Worm (Caenorhabditis elegans) whole organism, L4 larva: ENCODE results near the gene unc-42.
A peak's percentile ranks its signal among the peaks of the same experiment; 100 is the strongest.

Experiments
- F26F4.8 ChIP-seq: fragments of 200-800 bp; sonication (Bioruptor generic); conservative IDR thresholded peaks from 2 replicates; pipeline ENCODE4 v1.3.6; 2022; ENCODE audit warnings: missing genetic modification characterization, missing compliant biosample characterization
- F44E2.7 ChIP-seq: fragments of 200-800 bp; sonication (Bioruptor generic); IDR thresholded peaks from 2 replicates; pipeline ENCODE4 v2.1.2; 2022; ENCODE audit warnings: missing genetic modification characterization, missing compliant biosample characterization
- R02D3.7 ChIP-seq: fragments of 150-350 bp; sonication (generic microtip); optimal IDR thresholded peaks from 3 replicates; lab custom pipeline; 2014; ENCODE audit warnings: missing biosample characterization, missing genetic modification characterization
- Y105C5A.15 ChIP-seq: fragments of 200-800 bp; sonication (Bioruptor generic); IDR thresholded peaks from 2 replicates; pipeline ENCODE4 v1.3.6; 2022; ENCODE audit warnings: missing genetic modification characterization, missing compliant biosample characterization
- ZK337.2 ChIP-seq: fragments of 200-800 bp; sonication (Bioruptor generic); IDR thresholded peaks from 2 replicates; pipeline ENCODE4 v1.3.6; 2022; ENCODE audit warnings: missing genetic modification reagents, missing genetic modification characterization, missing compliant biosample characterization
- ZK546.5 ChIP-seq, 2 experiments: sonication (generic microtip); optimal IDR thresholded peaks; 2 replicates each; lab custom pipeline; 2017; ENCODE audit warnings: missing biosample characterization in 2 of 2, missing genetic modification characterization in 2 of 2
- aly-2 ChIP-seq: sonication (generic microtip); optimal IDR thresholded peaks from 2 replicates; lab custom pipeline; 2018; ENCODE audit warnings: missing biosample characterization, missing genetic modification characterization
- attf-4 ChIP-seq: sonication (generic microtip); optimal IDR thresholded peaks from 3 replicates; lab custom pipeline; 2017; ENCODE audit warnings: missing biosample characterization, missing genetic modification characterization
- ceh-44 ChIP-seq: fragments of 200-800 bp; sonication (Bioruptor generic); IDR thresholded peaks from 2 replicates; pipeline ENCODE4 v1.3.6; 2022; ENCODE audit warnings: missing genetic modification reagents, missing genetic modification characterization, missing compliant biosample characterization
- ces-1 ChIP-seq: fragments of 150-350 bp; sonication (generic microtip); optimal IDR thresholded peaks from 4 replicates; lab custom pipeline; 2014; ENCODE audit warnings: missing biosample characterization, missing genetic modification reagents, missing genetic modification characterization
- ctbp-1 ChIP-seq: fragments of 200-800 bp; sonication (Bioruptor generic); IDR thresholded peaks from 2 replicates; pipeline ENCODE4 v1.3.6; 2022; ENCODE audit warnings: missing genetic modification reagents, missing genetic modification characterization, missing compliant biosample characterization
- daf-16 ChIP-seq, 3 experiments: sonication (generic microtip); optimal IDR thresholded peaks; 2 replicates each; lab custom pipeline; 2016 to 2017; ENCODE audit warnings: missing genetic modification characterization in 3 of 3, missing genetic modification reagents in 3 of 3, mild to moderate bottlenecking in 2 of 3, missing compliant biosample characterization in 2 of 3, missing biosample characterization in 1 of 3, moderate library complexity in 1 of 3
- daf-19 ChIP-seq: fragments of 200-800 bp; sonication (Bioruptor generic); conservative IDR thresholded peaks from 2 replicates; pipeline ENCODE4 v1.3.6; 2022; ENCODE audit warnings: missing genetic modification characterization, missing compliant biosample characterization
- dmd-8 ChIP-seq: fragments of 200-800 bp; sonication (Bioruptor generic); IDR thresholded peaks from 2 replicates; pipeline ENCODE4 v1.3.6; 2022; ENCODE audit warnings: missing genetic modification characterization, missing compliant biosample characterization
- egl-43 ChIP-seq: fragments of 200-800 bp; sonication (Bioruptor generic); IDR thresholded peaks from 2 replicates; pipeline ENCODE4 v1.3.6; 2022; ENCODE audit warnings: missing genetic modification reagents, missing genetic modification characterization, missing compliant biosample characterization
- hif-1 ChIP-seq, 2 experiments: sonication (generic microtip); optimal IDR thresholded peaks; 2 replicates each; lab custom pipeline; 2016 to 2017; ENCODE audit warnings: missing compliant biosample characterization in 2 of 2, missing genetic modification characterization in 2 of 2, missing genetic modification reagents in 2 of 2, missing genotype in 2 of 2, mild to moderate bottlenecking in 1 of 2
- hlh-11 ChIP-seq: fragments of 200-800 bp; sonication (Bioruptor generic); optimal IDR thresholded peaks from 2 replicates; lab custom pipeline; 2018; ENCODE audit warnings: mild to moderate bottlenecking, missing genetic modification characterization, missing compliant biosample characterization
- hmg-1.1 ChIP-seq: fragments of 200-800 bp; sonication (Bioruptor generic); IDR thresholded peaks from 2 replicates; pipeline ENCODE4 v1.3.6; 2022; ENCODE audit warnings: missing genetic modification reagents, missing genetic modification characterization, missing compliant biosample characterization
- lin-15B ChIP-seq: fragments of 150-350 bp; sonication (generic microtip); optimal IDR thresholded peaks from 3 replicates; lab custom pipeline; 2014; ENCODE audit warnings: missing biosample characterization, missing genetic modification characterization
- lin-29 ChIP-seq: fragments of 200-800 bp; sonication (Bioruptor generic); IDR thresholded peaks from 2 replicates; pipeline ENCODE4 v1.3.6; 2022; ENCODE audit warnings: missing genetic modification reagents, missing genetic modification characterization, missing compliant biosample characterization
- lin-39 ChIP-seq: fragments of 150-350 bp; optimal IDR thresholded peaks from 2 replicates; lab custom pipeline; 2014; ENCODE audit warnings: missing biosample characterization, missing genetic modification reagents, missing genetic modification characterization
- lsy-2 ChIP-seq, 2 experiments: fragments of 150-350 bp in 1 of 2; sonication (generic microtip) in 1 of 2; optimal IDR thresholded peaks; 2 replicates each; lab custom pipeline; 2014 to 2017; ENCODE audit warnings: missing biosample characterization in 2 of 2, missing genetic modification characterization in 2 of 2
- madf-9 ChIP-seq: fragments of 200-800 bp; sonication (Bioruptor generic); conservative IDR thresholded peaks from 2 replicates; pipeline ENCODE4 v1.3.6; 2022; ENCODE audit warnings: missing genetic modification reagents, missing genetic modification characterization, missing compliant biosample characterization
- mep-1 ChIP-seq: fragments of 150-350 bp; sonication (generic microtip); optimal IDR thresholded peaks from 3 replicates; lab custom pipeline; 2014; ENCODE audit warnings: missing biosample characterization, missing genetic modification characterization
- mes-2 ChIP-seq: sonication (generic microtip); optimal IDR thresholded peaks from 2 replicates; lab custom pipeline; 2016; ENCODE audit warnings: missing genotype, mild to moderate bottlenecking, missing genetic modification characterization, missing compliant biosample characterization; ENCODE audit not compliant: poor library complexity, severe bottlenecking
- nhr-102 ChIP-seq: sonication (generic microtip); optimal IDR thresholded peaks from 2 replicates; lab custom pipeline; 2016; ENCODE audit warnings: mild to moderate bottlenecking, missing genetic modification characterization, moderate library complexity, missing compliant biosample characterization
- nhr-11 ChIP-seq: fragments of 150-350 bp; optimal IDR thresholded peaks from 2 replicates; lab custom pipeline; 2014; ENCODE audit warnings: missing biosample characterization, missing genetic modification characterization
- nhr-237 ChIP-seq: sonication (generic microtip); optimal IDR thresholded peaks from 2 replicates; lab custom pipeline; 2017; ENCODE audit warnings: missing biosample characterization, missing genetic modification characterization
- nhr-28 ChIP-seq: fragments of 150-350 bp; optimal IDR thresholded peaks from 2 replicates; lab custom pipeline; 2014; ENCODE audit warnings: missing biosample characterization, missing genetic modification characterization
- nhr-41 ChIP-seq: fragments of 200-800 bp; sonication (Bioruptor generic); IDR thresholded peaks from 2 replicates; pipeline ENCODE4 v1.3.6; 2022; ENCODE audit warnings: missing genetic modification reagents, missing genetic modification characterization, missing compliant biosample characterization
- nhr-42 ChIP-seq: fragments of 200-800 bp; sonication (Bioruptor generic); IDR thresholded peaks from 2 replicates; pipeline ENCODE4 v1.3.6; 2022; ENCODE audit warnings: missing genetic modification characterization, missing compliant biosample characterization
- nhr-48 ChIP-seq: sonication (generic microtip); optimal IDR thresholded peaks from 2 replicates; lab custom pipeline; 2016; ENCODE audit warnings: mild to moderate bottlenecking, missing genetic modification characterization, missing compliant biosample characterization
- nhr-76 ChIP-seq: fragments of 150-350 bp; optimal IDR thresholded peaks from 2 replicates; lab custom pipeline; 2014; ENCODE audit warnings: missing biosample characterization, missing genetic modification characterization
- pha-4 ChIP-seq, 2 experiments: fragments of 150-350 bp in 1 of 2; fragments of 200-800 bp in 1 of 2; sonication (Bioruptor generic) in 1 of 2; IDR thresholded peaks in 1 of 2; optimal IDR thresholded peaks in 1 of 2; 2 replicates each; pipeline versions ENCODE4 v1.3.6 to Lab custom; 2014 to 2022; ENCODE audit warnings: missing genetic modification characterization in 2 of 2, missing genetic modification reagents in 2 of 2, missing biosample characterization in 1 of 2, missing compliant biosample characterization in 1 of 2
- php-3 ChIP-seq: fragments of 200-800 bp; sonication (Bioruptor generic); IDR thresholded peaks from 2 replicates; pipeline ENCODE4 v1.3.6; 2022; ENCODE audit warnings: missing genetic modification reagents, missing genetic modification characterization, missing compliant biosample characterization
- saeg-2 ChIP-seq: fragments of 200-800 bp; sonication (Bioruptor generic); IDR thresholded peaks from 2 replicates; pipeline ENCODE4 v1.3.6; 2022; ENCODE audit warnings: missing genetic modification reagents, missing genetic modification characterization, missing compliant biosample characterization
- sdz-12 ChIP-seq: fragments of 200-800 bp; sonication (Bioruptor generic); optimal IDR thresholded peaks from 2 replicates; lab custom pipeline; 2018; ENCODE audit warnings: mild to moderate bottlenecking, missing genetic modification characterization, missing compliant biosample characterization
- skn-1 ChIP-seq: fragments of 150-350 bp; optimal IDR thresholded peaks from 2 replicates; lab custom pipeline; 2014; ENCODE audit warnings: missing biosample characterization, missing genetic modification characterization
- snpc-1.2 ChIP-seq: fragments of 200-800 bp; sonication (Bioruptor generic); IDR thresholded peaks from 2 replicates; pipeline ENCODE4 v1.3.6; 2022; ENCODE audit warnings: missing genetic modification reagents, missing genetic modification characterization, missing compliant biosample characterization
- spr-1 ChIP-seq: sonication (generic microtip); optimal IDR thresholded peaks from 2 replicates; lab custom pipeline; 2016; ENCODE audit warnings: mild to moderate bottlenecking, missing genetic modification characterization, missing compliant biosample characterization
- spr-3 ChIP-seq: fragments of 200-800 bp; sonication (Bioruptor generic); optimal IDR thresholded peaks from 2 replicates; lab custom pipeline; 2018; ENCODE audit warnings: mild to moderate bottlenecking, missing genetic modification characterization, missing compliant biosample characterization
- unc-130 ChIP-seq: sonication (generic microtip); optimal IDR thresholded peaks from 2 replicates; lab custom pipeline; 2016; ENCODE audit warnings: missing genetic modification reagents, missing genetic modification characterization, missing compliant biosample characterization
- unc-39 ChIP-seq: sonication (generic microtip); optimal IDR thresholded peaks from 2 replicates; lab custom pipeline; 2017; ENCODE audit warnings: missing biosample characterization, missing genetic modification characterization
- zfp-3 ChIP-seq: fragments of 200-800 bp; sonication (Bioruptor generic); conservative IDR thresholded peaks from 2 replicates; pipeline ENCODE4 v1.3.6; 2022; ENCODE audit warnings: missing genetic modification reagents, missing genetic modification characterization, missing compliant biosample characterization
- zip-11 ChIP-seq: fragments of 200-800 bp; sonication (Bioruptor generic); IDR thresholded peaks from 2 replicates; pipeline ENCODE4 v1.3.6; 2022; ENCODE audit warnings: missing genetic modification characterization, missing compliant biosample characterization
- ztf-11 ChIP-seq: fragments of 150-350 bp; optimal IDR thresholded peaks from 2 replicates; lab custom pipeline; 2014; ENCODE audit warnings: missing biosample characterization, missing genetic modification characterization
- ztf-7 ChIP-seq: fragments of 150-350 bp; optimal IDR thresholded peaks from 2 replicates; lab custom pipeline; 2014; ENCODE audit warnings: missing biosample characterization, missing genetic modification characterization

unc-42 gene

ce11 chrV:9730743-9731706 is 38.2 kb downstream of the unc-42 start (continued):
- TF ChIP-seq ZK337.2 (no peak), madf-9 (peak; percentile 70), spr-1 (tag; lab: Kevin White, UChicago) (peak; percentile 89), ztf-7 (tag; lab: Kevin White, UChicago) (peak; percentile 42), unc-39 (no peak), sdz-12 (peak; percentile 87), F44E2.7 (GFP tag; lab: Robert Waterston, UW) (no peak), nhr-48 (tag; lab: Kevin White, UChicago) (peak; percentile 90), dmd-8 (GFP tag; lab: Robert Waterston, UW) (peak; percentile 68; the same call in 1 of the 2 replicates), skn-1 (tag; lab: Kevin White, UChicago) (no peak), ztf-11 (tag; lab: Kevin White, UChicago) (no peak), zip-11 (GFP tag; lab: Robert Waterston, UW) (no peak), egl-43 (GFP tag; lab: Robert Waterston, UW) (peak; percentile 93), lsy-2 (tag; optimal IDR thresholded peaks at IDR 0.05; lab: Kevin White, UChicago) (peak; percentile 95 to 98), mes-2 (tag; lab: Kevin White, UChicago) (peak; percentile 63), mep-1 (tag; lab: Kevin White, UChicago) (peak; percentile 96), ces-1 (peak; percentile 41), nhr-237 (tag; lab: Kevin White, UChicago) (peak; percentile 29), nhr-102 (tag; lab: Kevin White, UChicago) (peak; percentile 74), zfp-3 (peak; percentile 73; the same call in 1 of the 2 replicates), spr-3 (peak; percentile 6), daf-16 (GFP tag; optimal IDR thresholded peaks at IDR 0.05; lab: Kevin White, UChicago) (peak; percentile 41 to 55), daf-16 (tag; optimal IDR thresholded peaks at IDR 0.05; lab: Kevin White, UChicago) (peak; percentile 83), unc-130 (GFP tag; lab: Kevin White, UChicago) (no peak), php-3 (GFP tag; lab: Robert Waterston, UW) (peak; percentile 47; the same call in 1 of the 2 replicates), pha-4 (GFP tag; IDR thresholded peaks at IDR 0.05; lab: Robert Waterston, UW) (peak; percentile 83), pha-4 (tag; optimal IDR thresholded peaks at IDR 0.05; lab: Kevin White, UChicago) (peak; percentile 70), hif-1 (tag; optimal IDR thresholded peaks at IDR 0.05; lab: Kevin White, UChicago) (peak; percentile 61 to 93), snpc-1.2 (GFP tag; lab: Robert Waterston, UW) (no peak), nhr-42 (peak; percentile 78; the same call in 1 of the 2 replicates), ceh-44 (GFP tag; lab: Robert Waterston, UW) (peak; percentile 84; the same call in 1 of the 2 replicates), hmg-1.1 (peak; percentile 93), lin-29 (GFP tag; lab: Robert Waterston, UW) (no peak; the same call in 1 of the 2 replicates), hlh-11 (tag; lab: Kevin White, UChicago) (peak; percentile 100), ctbp-1 (peak; percentile 94), attf-4 (tag; lab: Kevin White, UChicago) (no peak), lin-39 (tag; lab: Kevin White, UChicago) (no peak), nhr-28 (tag; lab: Kevin White, UChicago) (peak; percentile 95), lin-15B (no peak), saeg-2 (GFP tag; lab: Robert Waterston, UW) (peak; percentile 75; the same call in 1 of the 2 replicates), Y105C5A.15 (GFP tag; lab: Robert Waterston, UW) (no peak), nhr-76 (peak; percentile 48), R02D3.7 (tag; lab: Kevin White, UChicago) (peak; percentile 19), nhr-41 (no peak), daf-19 (GFP tag; lab: Robert Waterston, UW) (peak; percentile 61; the same call in 1 of the 2 replicates), nhr-11 (tag; lab: Kevin White, UChicago) (peak; percentile 97), F26F4.8 (GFP tag; lab: Robert Waterston, UW) (no peak), aly-2 (tag; lab: Kevin White, UChicago) (no peak), ZK546.5 (tag; optimal IDR thresholded peaks at IDR 0.05; lab: Kevin White, UChicago) (peak in 1 of 2 experiments; percentile 88)
